Fruit fly (Drosophila melanogaster) whole organism, adult: ENCODE data around the gene CG10347.

ENCODE experiments used
- kay ChIP-seq: fragments of 200-800 bp; sonication (Bioruptor generic); peaks from one replicate; lab custom pipeline; 2016; ENCODE audit warnings: missing biosample characterization, missing genetic modification characterization, borderline replicate concordance
- pad ChIP-seq: fragments of 200-800 bp; sonication (Bioruptor generic); optimal IDR thresholded peaks from 3 replicates; lab custom pipeline; 2017; ENCODE audit warnings: missing biosample characterization, missing genetic modification characterization, mild to moderate bottlenecking, moderate library complexity, missing genetic modification reagents

DNA sequence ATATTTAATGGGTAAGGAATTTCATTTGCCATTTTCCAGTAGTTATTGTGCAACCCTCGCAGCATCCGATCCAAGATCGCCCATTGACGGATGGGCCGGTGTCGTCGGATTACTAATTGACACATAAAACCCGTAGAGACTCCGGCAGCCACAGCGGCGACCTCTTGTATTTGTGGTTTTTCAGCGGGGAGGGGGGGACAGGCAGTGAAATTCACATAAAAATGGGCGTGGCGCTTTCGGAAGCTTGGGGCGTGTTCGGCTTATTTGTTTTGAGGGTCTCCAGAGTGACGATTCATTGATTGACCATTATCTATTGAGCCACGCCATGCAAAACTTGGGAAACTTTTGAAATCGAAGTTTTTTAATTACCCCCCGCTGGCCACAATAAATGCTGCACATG is 5.5 kb downstream of the CG10347 start:
- TF ChIP-seq pad (GFP tag; lab: Kevin White, UChicago) (no peak), kay (no peak)
